Worm (Caenorhabditis elegans) whole organism, L2 larva: ENCODE data around the gene ZK829.3.

ENCODE experiments used
- ceh-16 ChIP-seq: fragments of 150-350 bp; optimal IDR thresholded peaks from 2 replicates; lab custom pipeline; 2014; ENCODE audit warnings: missing biosample characterization, missing genetic modification characterization
- mab-5 ChIP-seq: fragments of 150-350 bp; optimal IDR thresholded peaks from 2 replicates; lab custom pipeline; 2014; ENCODE audit warnings: missing biosample characterization, missing genetic modification characterization
- nhr-12 ChIP-seq: fragments of 150-350 bp; optimal IDR thresholded peaks from 2 replicates; lab custom pipeline; 2014; ENCODE audit warnings: missing biosample characterization, missing genetic modification characterization
- nhr-237 ChIP-seq: fragments of 150-350 bp; optimal IDR thresholded peaks from 2 replicates; lab custom pipeline; 2014; ENCODE audit warnings: missing biosample characterization, missing genetic modification characterization
- nhr-77 ChIP-seq: fragments of 150-350 bp; optimal IDR thresholded peaks from 2 replicates; lab custom pipeline; 2014; ENCODE audit warnings: missing biosample characterization, missing genetic modification characterization
- skn-1 ChIP-seq: sonication (generic microtip); optimal IDR thresholded peaks from 2 replicates; lab custom pipeline; 2017; ENCODE audit warnings: missing biosample characterization, missing genetic modification characterization
- snpc-4 ChIP-seq: fragments of 150-350 bp; optimal IDR thresholded peaks from 2 replicates; lab custom pipeline; 2014; ENCODE audit warnings: missing biosample characterization, missing genetic modification characterization

- TF ChIP-seq nhr-12 (tag; lab: Kevin White, UChicago) = no peak
- no peak for TF ChIP-seq skn-1 (tag; lab: Kevin White, UChicago)
- no peak for TF ChIP-seq nhr-237 (tag; lab: Kevin White, UChicago)
- no peak for TF ChIP-seq snpc-4 (tag; lab: Kevin White, UChicago)
- TF ChIP-seq nhr-77 (tag; lab: Kevin White, UChicago) = no peak
- no peak for TF ChIP-seq mab-5
- no peak for TF ChIP-seq ceh-16 (tag; lab: Kevin White, UChicago)
Observed at ce11 chrIV:11959573-11959972, 14.1 kb upstream of the ZK829.3 start, which contains the start of gene tgt-1.
